Fruit fly (Drosophila melanogaster): Measurements from ENCODE around the gene NHP2.

Gene NHP2

dm6 chr3L:14786230-14786850 is 15.6 kb downstream of the NHP2 start, which contains the start of the genes bmm and Tdrd3 (continued):
- TF ChIP-seq CG8359 (GFP tag; optimal IDR thresholded peaks at IDR 0.05; ENCODE audit: borderline replicate concordance) (no peak), CG9932 (GFP tag; IDR thresholded peaks at IDR 0.05) (peak; percentile 96), ATbp (GFP tag; optimal IDR thresholded peaks at IDR 0.05) (peak; percentile 49), fd102C (GFP tag; optimal IDR thresholded peaks at IDR 0.05) (peak; percentile 41), CG10543 (GFP tag; optimal IDR thresholded peaks at IDR 0.05) (peak; percentile 85), Spps (tag; optimal IDR thresholded peaks at IDR 0.05) (peak; percentile 48), Gug (GFP tag; IDR thresholded peaks at IDR 0.05) (peak; percentile 92), klu (GFP tag; IDR thresholded peaks at IDR 0.05) (peak; percentile 34; the same call in 1 of the 2 replicates), CG1602 (GFP tag; optimal IDR thresholded peaks at IDR 0.05) (peak; percentile 87), danr (GFP tag; IDR thresholded peaks at IDR 0.05) (no peak), CG4282 (GFP tag; optimal IDR thresholded peaks at IDR 0.05) (no peak), Bteb2 (GFP tag; optimal IDR thresholded peaks at IDR 0.05) (peak; percentile 53), pho (GFP tag; optimal IDR thresholded peaks at IDR 0.05) (peak; percentile 75), Usf (GFP tag; optimal IDR thresholded peaks at IDR 0.05) (peak; percentile 79), Stat92E (GFP tag; optimal IDR thresholded peaks at IDR 0.05) (peak in 1 of 3 experiments; percentile 63), ems (GFP tag; optimal IDR thresholded peaks at IDR 0.05) (no peak), dm (GFP tag; optimal IDR thresholded peaks at IDR 0.05) (no peak), CG9817 (tag; optimal IDR thresholded peaks at IDR 0.05) (peak; percentile 86), Gsc (GFP tag; IDR thresholded peaks at IDR 0.05) (no peak), zen (tag; optimal IDR thresholded peaks at IDR 0.05) (peak; percentile 90), pita (GFP tag; optimal IDR thresholded peaks at IDR 0.05) (no peak), Tbp (GFP tag; optimal IDR thresholded peaks at IDR 0.05) (no peak), wek (GFP tag; optimal IDR thresholded peaks at IDR 0.05) (peak; percentile 98), NC2α (GFP tag; optimal IDR thresholded peaks at IDR 0.05) (peak; percentile 30), caup (GFP tag; optimal IDR thresholded peaks at IDR 0.05; ENCODE audit: severe bottlenecking) (peak; percentile 45), bab2 (GFP tag; optimal IDR thresholded peaks at IDR 0.05) (peak; percentile 65), mirr (GFP tag; optimal IDR thresholded peaks at IDR 0.05) (peak; percentile 38), Sox100B (GFP tag; optimal IDR thresholded peaks at IDR 0.05) (peak; percentile 86), nom (GFP tag; optimal IDR thresholded peaks at IDR 0.05) (peak; percentile 42), CG10462 (GFP tag; optimal IDR thresholded peaks at IDR 0.05) (peak; percentile 64), trem (tag; optimal IDR thresholded peaks at IDR 0.05) (peak; percentile 93), Sry-β (GFP tag; optimal IDR thresholded peaks at IDR 0.05) (peak; percentile 54), CG8765 (GFP tag; IDR thresholded peaks at IDR 0.05) (peak; percentile 71), Awh (GFP tag; IDR thresholded peaks at IDR 0.05) (peak; percentile 31; the same call in 1 of the 2 replicates), CG33557 (GFP tag; optimal IDR thresholded peaks at IDR 0.05) (peak; percentile 81), ham (GFP tag; IDR thresholded peaks at IDR 0.05) (no peak; the same call in 1 of the 2 replicates), CG12769 (tag; optimal IDR thresholded peaks at IDR 0.05) (no peak), CG11560 (tag; IDR thresholded peaks at IDR 0.05) (peak; percentile 27; the same call in 1 of the 3 replicates), prd (optimal IDR thresholded peaks at IDR 0.05) (no peak), prd (GFP tag; IDR thresholded peaks at IDR 0.05) (peak; percentile 82; the same call in 2 of the 3 replicates), CG16813 (GFP tag; IDR thresholded peaks at IDR 0.05; ENCODE audit: partially characterized antibody) (peak; percentile 92), CG14441 (GFP tag; IDR thresholded peaks at IDR 0.05) (peak; percentile 75), tap (tag; optimal IDR thresholded peaks at IDR 0.05) (peak; percentile 73), CG18011 (GFP tag; optimal IDR thresholded peaks at IDR 0.05) (peak; percentile 34), gce (GFP tag; IDR thresholded peaks at IDR 0.05) (no peak; the same call in 2 of the 3 replicates), Oli (tag; optimal IDR thresholded peaks at IDR 0.05) (peak; percentile 69), Hey (tag; optimal IDR thresholded peaks at IDR 0.05) (no peak), CG9437 (GFP tag; optimal IDR thresholded peaks at IDR 0.05) (peak; percentile 72), gsb (GFP tag; IDR thresholded peaks at IDR 0.05) (no peak)

Data from whole organism, embryonic.